Worm (Caenorhabditis elegans) whole organism, L2 larva: ENCODE measurements around the gene F21A3.2.

Source experiments
- blmp-1 ChIP-seq: sonication (generic microtip); optimal IDR thresholded peaks from 2 replicates; lab custom pipeline; 2017; ENCODE audit warnings: missing genetic modification characterization, mild to moderate bottlenecking, missing compliant biosample characterization, antibody characterized with exemption, moderate library complexity; ENCODE audit not compliant: insufficient read depth
- dmd-4 ChIP-seq: sonication (generic microtip); optimal IDR thresholded peaks from 2 replicates; lab custom pipeline; 2017; ENCODE audit warnings: missing biosample characterization, missing genetic modification characterization
- fos-1 ChIP-seq: fragments of 150-350 bp; optimal IDR thresholded peaks from 2 replicates; lab custom pipeline; 2014; ENCODE audit warnings: missing biosample characterization, missing genetic modification characterization
- lin-39 ChIP-seq: fragments of 150-350 bp; optimal IDR thresholded peaks from 2 replicates; lab custom pipeline; 2014; ENCODE audit warnings: missing biosample characterization, missing genetic modification reagents, missing genetic modification characterization
- lsy-2 ChIP-seq, 2 experiments: fragments of 150-350 bp in 1 of 2; sonication (generic microtip) in 1 of 2; optimal IDR thresholded peaks; 2 replicates each; lab custom pipeline; 2014 to 2017; ENCODE audit warnings: missing biosample characterization in 2 of 2, missing genetic modification characterization in 2 of 2
- mbf-1 ChIP-seq: sonication (generic microtip); optimal IDR thresholded peaks from 2 replicates; lab custom pipeline; 2017; ENCODE audit warnings: missing biosample characterization, missing genetic modification characterization
- mdl-1 ChIP-seq, 2 experiments: fragments of 150-350 bp in 1 of 2; sonication (generic microtip) in 1 of 2; optimal IDR thresholded peaks; 2 replicates each; lab custom pipeline; 2017; ENCODE audit warnings: missing biosample characterization in 2 of 2, missing genetic modification characterization in 2 of 2
- nhr-11 ChIP-seq: fragments of 150-350 bp; optimal IDR thresholded peaks from 2 replicates; lab custom pipeline; 2014; ENCODE audit warnings: missing biosample characterization, missing genetic modification characterization
- nhr-237 ChIP-seq: fragments of 150-350 bp; optimal IDR thresholded peaks from 2 replicates; lab custom pipeline; 2014; ENCODE audit warnings: missing biosample characterization, missing genetic modification characterization
- nhr-77 ChIP-seq: fragments of 150-350 bp; optimal IDR thresholded peaks from 2 replicates; lab custom pipeline; 2014; ENCODE audit warnings: missing biosample characterization, missing genetic modification characterization
- skn-1 ChIP-seq: sonication (generic microtip); optimal IDR thresholded peaks from 2 replicates; lab custom pipeline; 2017; ENCODE audit warnings: missing biosample characterization, missing genetic modification characterization
- snpc-4 ChIP-seq: fragments of 150-350 bp; optimal IDR thresholded peaks from 2 replicates; lab custom pipeline; 2014; ENCODE audit warnings: missing biosample characterization, missing genetic modification characterization
- unc-39 ChIP-seq: fragments of 150-350 bp; optimal IDR thresholded peaks from 2 replicates; lab custom pipeline; 2014; ENCODE audit warnings: missing biosample characterization, missing genetic modification characterization
- unc-62 ChIP-seq: fragments of 150-350 bp; optimal IDR thresholded peaks from 2 replicates; lab custom pipeline; 2014; ENCODE audit warnings: missing biosample characterization, missing genetic modification reagents, missing genetic modification characterization

ce11 chrV:15553869-15554268 is 20.1 kb upstream of the F21A3.2 start:
- TF ChIP-seq skn-1 (tag; lab: Kevin White, UChicago) (no peak), lin-39 (tag; lab: Kevin White, UChicago) (no peak), nhr-11 (tag; lab: Kevin White, UChicago) (no peak), unc-39 (tag; lab: Kevin White, UChicago) (no peak), lsy-2 (tag; optimal IDR thresholded peaks at IDR 0.05; lab: Kevin White, UChicago) (peak in 1 of 2 experiments; percentile 20), nhr-237 (tag; lab: Kevin White, UChicago) (no peak), dmd-4 (tag; lab: Kevin White, UChicago) (no peak), mdl-1 (tag; optimal IDR thresholded peaks at IDR 0.05; lab: Kevin White, UChicago) (no peak), mbf-1 (tag; lab: Kevin White, UChicago) (no peak), snpc-4 (no peak), unc-62 (no peak), blmp-1 (tag; lab: Kevin White, UChicago) (no peak), nhr-77 (tag; lab: Kevin White, UChicago) (no peak), fos-1 (tag; lab: Kevin White, UChicago) (no peak)
